Fruit fly (Drosophila melanogaster) whole organism, embryonic: Measurements from ENCODE around the gene POLDIP2.

ENCODE experiments used
- Abd-B ChIP-seq: fragments of 200-800 bp; sonication (Bioruptor generic); optimal IDR thresholded peaks from 2 replicates; lab custom pipeline; 2018; ENCODE audit warnings: missing biosample characterization, mild to moderate bottlenecking, missing genetic modification characterization, moderate library complexity
- Ada2b ChIP-seq: fragments of 200-800 bp; sonication (Bioruptor generic); IDR thresholded peaks from 2 replicates; pipeline ENCODE4 v1.3.6; 2022; ENCODE audit warnings: missing biosample characterization, missing genetic modification characterization
- Atf3 ChIP-seq: fragments of 200-800 bp; sonication (Bioruptor generic); optimal IDR thresholded peaks from 3 replicates; lab custom pipeline; 2016; ENCODE audit warnings: missing biosample characterization, missing genetic modification characterization
- B-H1 ChIP-seq: fragments of 200-800 bp; sonication (Bioruptor generic); IDR thresholded peaks from 3 replicates; pipeline ENCODE4 v1.3.6; 2022; ENCODE audit warnings: missing biosample characterization, missing genetic modification characterization
- CG10366 ChIP-seq: fragments of 200-800 bp; sonication (Bioruptor generic); IDR thresholded peaks from 2 replicates; pipeline ENCODE4 v1.3.6; 2022; ENCODE audit warnings: missing biosample characterization, missing genetic modification characterization
- CG10431 ChIP-seq: fragments of 200-800 bp; sonication (Bioruptor generic); optimal IDR thresholded peaks from 3 replicates; lab custom pipeline; 2018; ENCODE audit warnings: missing biosample characterization, mild to moderate bottlenecking, missing genetic modification characterization
- CG10979 ChIP-seq: fragments of 200-800 bp; sonication (Bioruptor generic); optimal IDR thresholded peaks from 2 replicates; lab custom pipeline; 2018; ENCODE audit warnings: missing biosample characterization, mild to moderate bottlenecking, missing genetic modification characterization, moderate library complexity
- CG12155 ChIP-seq: fragments of 200-800 bp; sonication (Bioruptor generic); optimal IDR thresholded peaks from 3 replicates; lab custom pipeline; 2016; ENCODE audit warnings: missing biosample characterization, missing genetic modification characterization
- CG12236 ChIP-seq: fragments of 200-800 bp; sonication (Bioruptor generic); optimal IDR thresholded peaks from 2 replicates; lab custom pipeline; 2016; ENCODE audit warnings: missing biosample characterization, missing genetic modification characterization
- CG13624 ChIP-seq: fragments of 200-800 bp; sonication (Bioruptor generic); optimal IDR thresholded peaks from 2 replicates; lab custom pipeline; 2016; ENCODE audit warnings: missing biosample characterization, missing genetic modification characterization
- CG17612 ChIP-seq: fragments of 200-800 bp; sonication (Bioruptor generic); IDR thresholded peaks from 2 replicates; pipeline ENCODE4 v1.3.6; 2022; ENCODE audit warnings: missing biosample characterization, missing genetic modification characterization
- CG17802 ChIP-seq: fragments of 200-800 bp; sonication (Bioruptor generic); optimal IDR thresholded peaks from 2 replicates; lab custom pipeline; 2018; ENCODE audit warnings: missing biosample characterization, mild to moderate bottlenecking, missing genetic modification characterization, moderate library complexity
- CG1792 ChIP-seq: fragments of 200-800 bp; sonication (Bioruptor generic); optimal IDR thresholded peaks from 2 replicates; lab custom pipeline; 2016; ENCODE audit warnings: missing biosample characterization, missing genetic modification characterization
- CG18011 ChIP-seq: fragments of 200-800 bp; sonication (Bioruptor generic); optimal IDR thresholded peaks from 2 replicates; lab custom pipeline; 2017; ENCODE audit warnings: missing biosample characterization, missing genetic modification characterization, mild to moderate bottlenecking, moderate library complexity, missing genotype
- CG1832 ChIP-seq: fragments of 200-800 bp; sonication (Bioruptor generic); optimal IDR thresholded peaks from 2 replicates; lab custom pipeline; 2017; ENCODE audit warnings: missing biosample characterization, mild to moderate bottlenecking, missing genetic modification characterization, inconsistent platforms
- CG30403 ChIP-seq: fragments of 200-800 bp; sonication (Bioruptor generic); optimal IDR thresholded peaks from 3 replicates; lab custom pipeline; 2016; ENCODE audit warnings: missing biosample characterization, missing genetic modification characterization
- CG32772 ChIP-seq: fragments of 200-800 bp; sonication (Bioruptor generic); IDR thresholded peaks from 2 replicates; pipeline ENCODE4 v1.3.6; 2022; ENCODE audit warnings: missing biosample characterization, missing genetic modification characterization
- CG4617 ChIP-seq: fragments of 200-800 bp; sonication (Bioruptor generic); optimal IDR thresholded peaks from 3 replicates; lab custom pipeline; 2016; ENCODE audit warnings: missing biosample characterization, missing genetic modification characterization, borderline replicate concordance
- CG4820 ChIP-seq: fragments of 200-800 bp; sonication (Bioruptor generic); optimal IDR thresholded peaks from 3 replicates; lab custom pipeline; 2016; ENCODE audit warnings: missing biosample characterization, missing genetic modification characterization
- CG6175 ChIP-seq: fragments of 200-800 bp; sonication (Bioruptor generic); IDR thresholded peaks from 3 replicates; pipeline ENCODE4 v1.3.6; 2022; ENCODE audit warnings: missing biosample characterization, missing genetic modification characterization
- CG7271 ChIP-seq: fragments of 200-800 bp; sonication (Bioruptor generic); optimal IDR thresholded peaks from 2 replicates; lab custom pipeline; 2018; ENCODE audit warnings: missing biosample characterization, mild to moderate bottlenecking, missing genetic modification characterization, moderate library complexity
- CG7963 ChIP-seq: fragments of 200-800 bp; sonication (Bioruptor generic); IDR thresholded peaks from 3 replicates; pipeline ENCODE4 v1.3.6; 2022; ENCODE audit warnings: missing biosample characterization, missing genetic modification characterization; ENCODE audit not compliant: partially characterized antibody
- CG8359 ChIP-seq: fragments of 200-800 bp; sonication (Bioruptor generic); optimal IDR thresholded peaks from 2 replicates; lab custom pipeline; 2017; ENCODE audit warnings: missing biosample characterization, mild to moderate bottlenecking, missing genetic modification characterization, borderline replicate concordance
- CG9609 ChIP-seq: fragments of 200-800 bp; sonication (Bioruptor generic); optimal IDR thresholded peaks from 3 replicates; lab custom pipeline; 2016; ENCODE audit warnings: missing biosample characterization, missing genetic modification characterization
- Dbx ChIP-seq: fragments of 200-800 bp; sonication (Bioruptor generic); IDR thresholded peaks from 3 replicates; pipeline ENCODE4 v1.3.6; 2022; ENCODE audit warnings: missing biosample characterization, missing genetic modification characterization
- Dp ChIP-seq: fragments of 200-800 bp; sonication (Bioruptor generic); optimal IDR thresholded peaks from 2 replicates; lab custom pipeline; 2018; ENCODE audit warnings: missing biosample characterization, mild to moderate bottlenecking, missing genetic modification characterization, moderate library complexity
- Elba2 ChIP-seq: fragments of 200-800 bp; sonication (Bioruptor generic); optimal IDR thresholded peaks from 3 replicates; lab custom pipeline; 2016; ENCODE audit warnings: missing biosample characterization, missing genetic modification characterization
- Gsc ChIP-seq: fragments of 200-800 bp; sonication (Bioruptor generic); IDR thresholded peaks from 2 replicates; pipeline ENCODE4 v1.3.6; 2022; ENCODE audit warnings: missing biosample characterization, missing genetic modification characterization
- HLHmδ ChIP-seq: fragments of 200-800 bp; sonication (Bioruptor generic); optimal IDR thresholded peaks from 2 replicates; lab custom pipeline; 2018; ENCODE audit warnings: missing biosample characterization, mild to moderate bottlenecking, missing genetic modification characterization, moderate library complexity
- Hmr ChIP-seq: fragments of 200-800 bp; sonication (Bioruptor generic); optimal IDR thresholded peaks from 3 replicates; lab custom pipeline; 2017; ENCODE audit warnings: mild to moderate bottlenecking, missing biosample characterization, missing genetic modification reagents, missing genetic modification characterization
- Hr51 ChIP-seq, 2 experiments: fragments of 200-800 bp; sonication (Bioruptor generic); optimal IDR thresholded peaks; 2 replicates in 1 of 2; 3 replicates in 1 of 2; lab custom pipeline; 2016 to 2018; ENCODE audit warnings: missing biosample characterization in 2 of 2, missing genetic modification characterization in 2 of 2, mild to moderate bottlenecking in 1 of 2, moderate library complexity in 1 of 2
- Max ChIP-seq: fragments of 200-800 bp; sonication (Bioruptor generic); optimal IDR thresholded peaks from 2 replicates; lab custom pipeline; 2016; ENCODE audit warnings: missing biosample characterization, mild to moderate bottlenecking, missing genetic modification characterization
- PHDP ChIP-seq: fragments of 200-800 bp; sonication (Bioruptor generic); optimal IDR thresholded peaks from 3 replicates; lab custom pipeline; 2018; ENCODE audit warnings: missing biosample characterization, mild to moderate bottlenecking, missing genetic modification characterization, moderate library complexity
- Scr ChIP-seq: fragments of 200-800 bp; sonication (Bioruptor generic); IDR thresholded peaks from 2 replicates; pipeline ENCODE4 v1.3.6; 2022; ENCODE audit warnings: missing biosample characterization, missing genetic modification characterization; ENCODE audit not compliant: partially characterized antibody
- Ssrp ChIP-seq: fragments of 200-800 bp; sonication (Bioruptor generic); optimal IDR thresholded peaks from 2 replicates; lab custom pipeline; 2018; ENCODE audit warnings: missing biosample characterization, mild to moderate bottlenecking, missing genetic modification characterization, moderate library complexity
- Xbp1 ChIP-seq: fragments of 200-800 bp; sonication (Bioruptor generic); optimal IDR thresholded peaks from 3 replicates; lab custom pipeline; 2016; ENCODE audit warnings: missing biosample characterization, mild to moderate bottlenecking, missing genetic modification characterization
- abd-A ChIP-seq: fragments of 200-800 bp; sonication (Bioruptor generic); optimal IDR thresholded peaks from 3 replicates; lab custom pipeline; 2019; ENCODE audit warnings: missing biosample characterization, mild to moderate bottlenecking, missing genetic modification characterization, moderate library complexity
- bab2 ChIP-seq: fragments of 200-800 bp; sonication (Bioruptor generic); optimal IDR thresholded peaks from 2 replicates; lab custom pipeline; 2016; ENCODE audit warnings: missing biosample characterization, missing genetic modification characterization
- cas ChIP-seq: fragments of 200-800 bp; sonication (Bioruptor generic); IDR thresholded peaks from 2 replicates; pipeline ENCODE4 v1.3.6; 2022; ENCODE audit warnings: missing biosample characterization, missing genetic modification characterization
- chn ChIP-seq: fragments of 200-800 bp; sonication (Bioruptor generic); optimal IDR thresholded peaks from 2 replicates; lab custom pipeline; 2016; ENCODE audit warnings: missing biosample characterization, missing genetic modification characterization
- dati ChIP-seq: fragments of 200-800 bp; sonication (Bioruptor generic); IDR thresholded peaks from 2 replicates; pipeline ENCODE4 v1.3.6; 2022; ENCODE audit warnings: missing biosample characterization, missing genetic modification characterization
- emc ChIP-seq: fragments of 200-800 bp; sonication (Bioruptor generic); optimal IDR thresholded peaks from 2 replicates; lab custom pipeline; 2016; ENCODE audit warnings: missing biosample characterization, missing genetic modification characterization
- h ChIP-seq: fragments of >200 bp; optimal IDR thresholded peaks from 2 replicates; lab custom pipeline; 2017
- hkb ChIP-seq, 2 experiments: fragments of 200-800 bp in 1 of 2; fragments of >200 bp in 1 of 2; sonication (Bioruptor generic) in 1 of 2; IDR thresholded peaks in 1 of 2; optimal IDR thresholded peaks in 1 of 2; 2 replicates each; pipeline versions ENCODE4 v1.3.6 to Lab custom; 2017 to 2022; ENCODE audit warnings: missing biosample characterization in 1 of 2, missing genetic modification characterization in 1 of 2
- sim ChIP-seq: fragments of 200-800 bp; sonication (Bioruptor generic); IDR thresholded peaks from 2 replicates; pipeline ENCODE4 v1.3.6; 2022; ENCODE audit warnings: missing biosample characterization, missing genetic modification characterization
- slp2 ChIP-seq: fragments of 200-800 bp; sonication (Bioruptor generic); optimal IDR thresholded peaks from 2 replicates; lab custom pipeline; 2016; ENCODE audit warnings: missing biosample characterization, missing genetic modification characterization
- sr ChIP-seq: fragments of 200-800 bp; sonication (Bioruptor generic); IDR thresholded peaks from 3 replicates; pipeline ENCODE4 v1.3.6; 2022; ENCODE audit warnings: missing biosample characterization, missing genetic modification characterization
- ttk ChIP-seq: fragments of 200-800 bp; sonication (Bioruptor generic); IDR thresholded peaks from 2 replicates; pipeline ENCODE4 v2.1.2; 2022; ENCODE audit warnings: missing biosample characterization, missing genetic modification characterization
- unc-4 ChIP-seq: fragments of 200-800 bp; sonication (Bioruptor generic); IDR thresholded peaks from 2 replicates; pipeline ENCODE4 v1.3.6; 2022; ENCODE audit warnings: missing biosample characterization, missing genetic modification characterization; ENCODE audit not compliant: partially characterized antibody
- unpg ChIP-seq: fragments of 200-800 bp; sonication (Bioruptor generic); optimal IDR thresholded peaks from 3 replicates; lab custom pipeline; 2018; ENCODE audit warnings: missing biosample characterization, mild to moderate bottlenecking, missing genetic modification characterization, moderate library complexity

Gene POLDIP2

DNA sequence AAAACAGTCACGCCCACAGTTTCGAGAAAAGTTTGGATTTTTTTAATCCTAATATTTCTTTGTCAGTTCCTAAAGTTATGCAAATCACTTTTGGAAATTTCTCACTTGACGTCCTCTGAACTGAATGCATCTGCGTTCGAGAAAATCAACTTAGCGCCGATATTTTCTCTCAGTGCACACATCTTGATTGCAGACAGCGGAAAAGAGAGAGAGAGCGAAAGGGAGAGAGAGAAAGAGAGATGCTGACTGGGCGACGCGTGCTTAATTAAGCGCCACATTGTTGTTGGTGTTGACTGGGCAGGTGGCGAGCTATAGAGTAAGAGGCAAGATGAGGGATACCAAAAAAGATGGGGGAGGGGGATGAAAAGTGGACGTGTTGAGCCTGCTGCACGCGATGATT lies 51.0 kb downstream of the POLDIP2 start (continued):
- no peak for TF ChIP-seq CG4617 (GFP tag; lab: Kevin White, UChicago)
- peak; percentile 43 for TF ChIP-seq HLHmδ
- peak; percentile 31 for TF ChIP-seq PHDP (tag; lab: Kevin White, UChicago)
- TF ChIP-seq CG4820 (GFP tag; lab: Kevin White, UChicago): peak; percentile 20
- TF ChIP-seq ttk: peak; percentile 68
- TF ChIP-seq CG1792 (GFP tag; lab: Kevin White, UChicago): peak; percentile 9
- TF ChIP-seq Hr51 (GFP tag; optimal IDR thresholded peaks at IDR 0.05; lab: Kevin White, UChicago): peak in 1 of 2 experiments; percentile 70
- no peak for TF ChIP-seq CG10431 (GFP tag; lab: Kevin White, UChicago)
- peak; percentile 58 for TF ChIP-seq CG30403 (GFP tag; lab: Kevin White, UChicago)
- no peak for TF ChIP-seq hkb (optimal IDR thresholded peaks at IDR 0.05; lab: Kevin White, UChicago)
- TF ChIP-seq hkb (GFP tag; IDR thresholded peaks at IDR 0.05; lab: Robert Waterston, UW): peak; percentile 69
- TF ChIP-seq CG18011 (GFP tag; lab: Kevin White, UChicago): no peak
- TF ChIP-seq CG13624: peak; percentile 34
- no peak for TF ChIP-seq CG17612 (GFP tag; lab: Robert Waterston, UW)
- peak; percentile 60 for TF ChIP-seq chn (GFP tag; lab: Kevin White, UChicago)
- TF ChIP-seq Abd-B (GFP tag; lab: Kevin White, UChicago): peak; percentile 20
- TF ChIP-seq CG10979: peak; percentile 62
- no peak for TF ChIP-seq CG12236
- TF ChIP-seq CG6175: 0 out of 3 replicates have a peak, but pooled peaks have one; percentile 19
- TF ChIP-seq emc (GFP tag; lab: Kevin White, UChicago): no peak
- TF ChIP-seq B-H1 (GFP tag; lab: Robert Waterston, UW): peak; percentile 28; the same call in 1 of the 3 replicates
- 0 out of 2 replicates have a peak, but pooled peaks have one; percentile 32 for TF ChIP-seq sim
- TF ChIP-seq Scr: no peak
- TF ChIP-seq CG7963 (GFP tag; lab: Robert Waterston, UW): no peak
- TF ChIP-seq h (lab: Kevin White, UChicago): no peak
- TF ChIP-seq Xbp1 (GFP tag; lab: Kevin White, UChicago): peak; percentile 61
- peak; percentile 39; the same call in 1 of the 2 replicates for TF ChIP-seq dati (GFP tag; lab: Robert Waterston, UW)
- TF ChIP-seq Hmr: peak; percentile 2
- no peak for TF ChIP-seq Dp (GFP tag; lab: Kevin White, UChicago)
- TF ChIP-seq CG32772 (GFP tag; lab: Robert Waterston, UW): 0 out of 2 replicates have a peak, but pooled peaks have one; percentile 46
- TF ChIP-seq Elba2 (GFP tag; lab: Kevin White, UChicago): no peak
- no peak for TF ChIP-seq Max (GFP tag; lab: Kevin White, UChicago)
- peak; percentile 15 for TF ChIP-seq CG8359 (GFP tag; lab: Kevin White, UChicago)
- peak; percentile 67 for TF ChIP-seq CG10366 (GFP tag; lab: Robert Waterston, UW)
- TF ChIP-seq sr (GFP tag; lab: Robert Waterston, UW): 0 out of 3 replicates have a peak, but pooled peaks have one; percentile 15
- TF ChIP-seq Dbx (GFP tag; lab: Robert Waterston, UW): no peak
- TF ChIP-seq CG9609: peak; percentile 45
- TF ChIP-seq abd-A (tag; lab: Kevin White, UChicago): no peak
- peak; percentile 43 for TF ChIP-seq slp2 (GFP tag; lab: Kevin White, UChicago)
- TF ChIP-seq CG12155 (GFP tag; lab: Kevin White, UChicago): peak; percentile 27
- no peak for TF ChIP-seq CG7271
- TF ChIP-seq CG1832 (GFP tag; lab: Kevin White, UChicago): peak; percentile 62
- peak; percentile 40; the same call in 1 of the 2 replicates for TF ChIP-seq Ada2b (GFP tag; lab: Robert Waterston, UW)
- peak; percentile 60 for TF ChIP-seq Ssrp (tag; lab: Kevin White, UChicago)
- peak; percentile 32 for TF ChIP-seq bab2
- peak; percentile 66 for TF ChIP-seq unpg (GFP tag; lab: Kevin White, UChicago)
- TF ChIP-seq unc-4 (GFP tag; lab: Robert Waterston, UW): no peak
- TF ChIP-seq Atf3 (GFP tag; lab: Kevin White, UChicago): peak; percentile 15
- TF ChIP-seq cas (GFP tag; lab: Robert Waterston, UW): no peak
- peak; percentile 48 for TF ChIP-seq CG17802 (tag; lab: Kevin White, UChicago)
- TF ChIP-seq Gsc (GFP tag; lab: Robert Waterston, UW): no peak
